Worm (Caenorhabditis elegans) whole organism, L4 larva: ENCODE data around the gene C24A8.5.

Source experiments
- D1046.2 ChIP-seq: fragments of 200-800 bp; sonication (Bioruptor generic); IDR thresholded peaks from 2 replicates; pipeline ENCODE4 v1.3.6; 2022; ENCODE audit warnings: missing genetic modification characterization, missing compliant biosample characterization
- F10B5.3 ChIP-seq: sonication (generic microtip); optimal IDR thresholded peaks from 2 replicates; lab custom pipeline; 2016; ENCODE audit warnings: mild to moderate bottlenecking, missing genetic modification characterization, missing compliant biosample characterization
- T20F7.1 ChIP-seq: fragments of 200-800 bp; sonication (Bioruptor generic); optimal IDR thresholded peaks from 2 replicates; lab custom pipeline; 2018; ENCODE audit warnings: mild to moderate bottlenecking, missing genetic modification characterization, missing compliant biosample characterization
- T26A8.4 ChIP-seq: fragments of 200-800 bp; sonication (Bioruptor generic); IDR thresholded peaks from 2 replicates; pipeline ENCODE4 v1.3.6; 2022; ENCODE audit warnings: missing genetic modification characterization, missing compliant biosample characterization
- ZK337.2 ChIP-seq: fragments of 200-800 bp; sonication (Bioruptor generic); IDR thresholded peaks from 2 replicates; pipeline ENCODE4 v1.3.6; 2022; ENCODE audit warnings: missing genetic modification reagents, missing genetic modification characterization, missing compliant biosample characterization
- ZK546.5 ChIP-seq, 2 experiments: sonication (generic microtip); optimal IDR thresholded peaks; 2 replicates each; lab custom pipeline; 2017; ENCODE audit warnings: missing biosample characterization in 2 of 2, missing genetic modification characterization in 2 of 2
- aly-2 ChIP-seq: sonication (generic microtip); optimal IDR thresholded peaks from 2 replicates; lab custom pipeline; 2018; ENCODE audit warnings: missing biosample characterization, missing genetic modification characterization
- daf-12 ChIP-seq: fragments of 150-350 bp; optimal IDR thresholded peaks from 2 replicates; lab custom pipeline; 2014; ENCODE audit warnings: missing biosample characterization, missing genetic modification reagents, missing genetic modification characterization
- dmd-8 ChIP-seq: fragments of 200-800 bp; sonication (Bioruptor generic); IDR thresholded peaks from 2 replicates; pipeline ENCODE4 v1.3.6; 2022; ENCODE audit warnings: missing genetic modification characterization, missing compliant biosample characterization
- dpl-1 ChIP-seq: fragments of 150-350 bp; optimal IDR thresholded peaks from 2 replicates; lab custom pipeline; 2014; ENCODE audit warnings: missing biosample characterization, missing genetic modification reagents, missing genetic modification characterization
- duxl-1 ChIP-seq: sonication (generic microtip); optimal IDR thresholded peaks from 2 replicates; lab custom pipeline; 2016; ENCODE audit warnings: mild to moderate bottlenecking, missing genetic modification characterization, moderate library complexity, missing compliant biosample characterization; ENCODE audit not compliant: poor library complexity
- egl-27 ChIP-seq: sonication (generic microtip); optimal IDR thresholded peaks from 3 replicates; lab custom pipeline; 2017; ENCODE audit warnings: missing biosample characterization, missing genetic modification reagents, missing genetic modification characterization
- gei-8 ChIP-seq: fragments of 200-800 bp; sonication (Bioruptor generic); optimal IDR thresholded peaks from 2 replicates; lab custom pipeline; 2018; ENCODE audit warnings: mild to moderate bottlenecking, missing genetic modification characterization, missing compliant biosample characterization
- hlh-11 ChIP-seq: fragments of 200-800 bp; sonication (Bioruptor generic); optimal IDR thresholded peaks from 2 replicates; lab custom pipeline; 2018; ENCODE audit warnings: mild to moderate bottlenecking, missing genetic modification characterization, missing compliant biosample characterization
- lin-13 ChIP-seq: fragments of 150-350 bp; optimal IDR thresholded peaks from 2 replicates; lab custom pipeline; 2014; ENCODE audit warnings: missing biosample characterization, missing genetic modification reagents, missing genetic modification characterization
- lin-29 ChIP-seq: fragments of 200-800 bp; sonication (Bioruptor generic); IDR thresholded peaks from 2 replicates; pipeline ENCODE4 v1.3.6; 2022; ENCODE audit warnings: missing genetic modification reagents, missing genetic modification characterization, missing compliant biosample characterization
- lir-3 ChIP-seq: sonication (generic microtip); optimal IDR thresholded peaks from 2 replicates; lab custom pipeline; 2016; ENCODE audit warnings: mild to moderate bottlenecking, missing genetic modification characterization, missing compliant biosample characterization
- madf-5 ChIP-seq, 2 experiments: fragments of 200-800 bp; sonication (Bioruptor generic); IDR thresholded peaks; 2 replicates each; pipeline ENCODE4 v1.3.6; 2022; ENCODE audit warnings: missing compliant biosample characterization in 2 of 2, missing genetic modification characterization in 2 of 2
- madf-9 ChIP-seq: fragments of 200-800 bp; sonication (Bioruptor generic); conservative IDR thresholded peaks from 2 replicates; pipeline ENCODE4 v1.3.6; 2022; ENCODE audit warnings: missing genetic modification reagents, missing genetic modification characterization, missing compliant biosample characterization
- mep-1 ChIP-seq: fragments of 150-350 bp; sonication (generic microtip); optimal IDR thresholded peaks from 3 replicates; lab custom pipeline; 2014; ENCODE audit warnings: missing biosample characterization, missing genetic modification characterization
- nhr-10 ChIP-seq: fragments of 150-350 bp; optimal IDR thresholded peaks from 2 replicates; lab custom pipeline; 2014; ENCODE audit warnings: missing biosample characterization, missing genetic modification characterization
- nhr-11 ChIP-seq: fragments of 150-350 bp; optimal IDR thresholded peaks from 2 replicates; lab custom pipeline; 2014; ENCODE audit warnings: missing biosample characterization, missing genetic modification characterization
- nhr-111 ChIP-seq: fragments of 200-800 bp; sonication (Bioruptor generic); optimal IDR thresholded peaks from 2 replicates; lab custom pipeline; 2018; ENCODE audit warnings: mild to moderate bottlenecking, missing genetic modification characterization, missing compliant biosample characterization
- nhr-237 ChIP-seq: sonication (generic microtip); optimal IDR thresholded peaks from 2 replicates; lab custom pipeline; 2017; ENCODE audit warnings: missing biosample characterization, missing genetic modification characterization
- nhr-41 ChIP-seq: fragments of 200-800 bp; sonication (Bioruptor generic); IDR thresholded peaks from 2 replicates; pipeline ENCODE4 v1.3.6; 2022; ENCODE audit warnings: missing genetic modification reagents, missing genetic modification characterization, missing compliant biosample characterization
- pha-4 ChIP-seq, 2 experiments: fragments of 150-350 bp in 1 of 2; fragments of 200-800 bp in 1 of 2; sonication (Bioruptor generic) in 1 of 2; IDR thresholded peaks in 1 of 2; optimal IDR thresholded peaks in 1 of 2; 2 replicates each; pipeline versions ENCODE4 v1.3.6 to Lab custom; 2014 to 2022; ENCODE audit warnings: missing genetic modification characterization in 2 of 2, missing genetic modification reagents in 2 of 2, missing biosample characterization in 1 of 2, missing compliant biosample characterization in 1 of 2
- php-3 ChIP-seq: fragments of 200-800 bp; sonication (Bioruptor generic); IDR thresholded peaks from 2 replicates; pipeline ENCODE4 v1.3.6; 2022; ENCODE audit warnings: missing genetic modification reagents, missing genetic modification characterization, missing compliant biosample characterization
- pqm-1 ChIP-seq: sonication (generic microtip); optimal IDR thresholded peaks from 2 replicates; lab custom pipeline; 2017; ENCODE audit warnings: missing biosample characterization, missing genetic modification characterization
- spr-3 ChIP-seq: fragments of 200-800 bp; sonication (Bioruptor generic); optimal IDR thresholded peaks from 2 replicates; lab custom pipeline; 2018; ENCODE audit warnings: mild to moderate bottlenecking, missing genetic modification characterization, missing compliant biosample characterization
- tra-1 ChIP-seq: fragments of 200-800 bp; sonication (Bioruptor generic); IDR thresholded peaks from 2 replicates; pipeline ENCODE4 v1.3.6; 2022; ENCODE audit warnings: missing genetic modification reagents, missing genetic modification characterization, missing compliant biosample characterization
- unc-39 ChIP-seq: sonication (generic microtip); optimal IDR thresholded peaks from 2 replicates; lab custom pipeline; 2017; ENCODE audit warnings: missing biosample characterization, missing genetic modification characterization
- vab-7 ChIP-seq: fragments of 200-800 bp; sonication (Bioruptor generic); IDR thresholded peaks from 2 replicates; pipeline ENCODE4 v1.3.6; 2022; ENCODE audit warnings: missing genetic modification reagents, missing genetic modification characterization, missing compliant biosample characterization
- ztf-7 ChIP-seq: fragments of 150-350 bp; optimal IDR thresholded peaks from 2 replicates; lab custom pipeline; 2014; ENCODE audit warnings: missing biosample characterization, missing genetic modification characterization

Gene C24A8.5

DNA sequence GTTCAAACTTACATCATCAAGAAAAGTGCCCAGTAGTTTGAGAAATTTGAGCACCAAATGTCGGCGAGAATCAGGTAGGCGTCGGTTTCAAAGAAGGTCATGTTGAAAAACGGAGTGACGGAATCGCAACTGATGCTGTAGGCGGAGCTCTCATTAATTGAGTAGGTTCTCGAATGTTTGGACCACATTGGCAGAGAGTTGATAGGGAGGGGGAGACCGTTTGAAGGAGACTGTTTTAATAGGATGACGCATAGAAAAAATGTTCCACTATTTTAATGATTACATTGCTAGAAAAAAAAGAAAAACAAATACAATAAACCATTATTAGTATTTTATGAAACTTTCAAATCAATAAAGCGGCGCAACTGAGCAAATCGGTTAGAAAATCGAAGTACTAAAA is 34.5 kb upstream of the C24A8.5 start, which contains the start of gene F14H12.17:
Gene F14H12.17, minus strand, starts transcription at position 101 of the 400 bp plus-strand sequence.
- TF ChIP-seq ZK337.2 (GFP tag; lab: Robert Waterston, UW) (no peak), D1046.2 (GFP tag; lab: Robert Waterston, UW) (no peak), nhr-41 (no peak), madf-5 (GFP tag; IDR thresholded peaks at IDR 0.05; lab: Robert Waterston, UW) (no peak), daf-12 (tag; lab: Kevin White, UChicago) (no peak), nhr-111 (GFP tag; lab: Kevin White, UChicago) (no peak), T26A8.4 (GFP tag; lab: Robert Waterston, UW) (no peak), nhr-237 (no peak), ztf-7 (no peak), lir-3 (no peak), pha-4 (GFP tag; IDR thresholded peaks at IDR 0.05; lab: Robert Waterston, UW) (no peak), pha-4 (tag; optimal IDR thresholded peaks at IDR 0.05; lab: Kevin White, UChicago) (no peak), T20F7.1 (GFP tag; lab: Kevin White, UChicago) (no peak), lin-13 (GFP tag; lab: Kevin White, UChicago) (no peak)

DNA sequence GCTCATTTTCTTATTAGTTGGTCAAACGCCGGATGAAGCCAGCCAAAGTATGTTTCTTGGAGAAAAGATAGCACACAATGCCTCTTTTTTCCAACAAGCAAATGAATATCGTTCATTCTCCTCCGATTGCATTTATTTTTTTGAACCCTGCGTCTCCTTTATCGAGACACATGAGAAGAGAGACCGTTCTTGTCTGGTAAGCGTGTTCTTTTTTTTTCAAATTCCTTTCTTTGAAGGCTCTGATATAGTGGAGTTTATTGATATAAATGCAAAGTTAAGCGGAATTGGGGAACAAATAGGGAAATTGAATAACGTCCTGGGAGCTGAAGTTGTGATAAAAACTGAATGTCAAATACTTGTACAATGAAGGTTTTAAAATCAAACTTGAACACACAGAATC is 33.8 kb upstream of the C24A8.5 start, which contains the start of gene F14H12.7:
Gene F14H12.7, minus strand, starts transcription at position 101 of the 400 bp plus-strand sequence.
- no peak for TF ChIP-seq egl-27
- no peak for TF ChIP-seq nhr-10 (tag; lab: Kevin White, UChicago)
- TF ChIP-seq gei-8 (GFP tag; lab: Kevin White, UChicago), result no peak
- TF ChIP-seq ZK546.5 (tag; optimal IDR thresholded peaks at IDR 0.05; lab: Kevin White, UChicago), result no peak
- TF ChIP-seq madf-5 (GFP tag; IDR thresholded peaks at IDR 0.05; lab: Robert Waterston, UW), result no peak
- no peak for TF ChIP-seq madf-9 (GFP tag; lab: Robert Waterston, UW)
- no peak for TF ChIP-seq dpl-1
- TF ChIP-seq dmd-8 (GFP tag; lab: Robert Waterston, UW), result no peak

DNA sequence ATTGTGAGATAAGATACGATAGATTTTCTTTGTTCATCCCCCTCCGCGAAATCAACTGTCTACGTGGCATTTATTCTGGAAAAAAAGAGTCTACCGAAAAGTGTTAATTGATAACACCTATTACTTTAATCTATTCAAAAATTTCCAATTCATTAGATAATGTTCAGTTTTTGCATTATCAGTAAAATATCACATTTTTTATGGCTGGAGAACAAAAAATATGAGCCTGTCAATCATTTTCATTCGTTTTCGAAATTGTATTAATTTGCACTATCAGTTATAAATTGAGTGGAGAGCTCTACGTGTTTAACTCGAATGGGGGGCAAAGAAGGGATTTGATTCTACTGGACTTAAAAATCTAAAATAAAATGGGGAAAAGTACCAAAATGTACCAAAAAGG is 30.3 kb upstream of the C24A8.5 start:
- TF ChIP-seq tra-1 (peak; percentile 82), pqm-1 (tag; lab: Kevin White, UChicago) (peak; percentile 36), php-3 (GFP tag; lab: Robert Waterston, UW) (peak; percentile 79), aly-2 (no peak)

DNA sequence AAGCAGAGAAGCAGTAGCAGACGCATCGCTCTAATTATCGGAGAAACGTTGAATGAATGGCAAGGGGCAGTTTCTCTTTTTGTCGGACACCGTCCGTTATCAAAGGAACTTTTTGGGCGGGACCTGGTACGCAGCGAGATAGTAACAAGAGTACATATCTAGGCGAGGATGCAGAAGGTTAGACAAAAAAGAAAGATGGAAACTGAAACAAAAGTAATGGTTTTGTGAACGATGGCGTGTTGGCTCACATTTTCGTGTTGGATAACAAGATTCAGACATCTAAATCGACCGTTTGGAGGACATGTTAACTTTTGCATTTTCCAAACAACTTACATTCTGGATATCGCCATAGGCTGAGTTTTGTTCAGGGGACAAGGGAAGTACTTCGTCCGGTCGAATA is 28.8 kb upstream of the C24A8.5 start, which contains the start of gene F14H12.6:
Gene F14H12.6, minus strand, starts transcription at position 101 of the 400 bp plus-strand sequence.
- no peak for TF ChIP-seq duxl-1 (tag; lab: Kevin White, UChicago)
- no peak for TF ChIP-seq dmd-8 (GFP tag; lab: Robert Waterston, UW)

DNA sequence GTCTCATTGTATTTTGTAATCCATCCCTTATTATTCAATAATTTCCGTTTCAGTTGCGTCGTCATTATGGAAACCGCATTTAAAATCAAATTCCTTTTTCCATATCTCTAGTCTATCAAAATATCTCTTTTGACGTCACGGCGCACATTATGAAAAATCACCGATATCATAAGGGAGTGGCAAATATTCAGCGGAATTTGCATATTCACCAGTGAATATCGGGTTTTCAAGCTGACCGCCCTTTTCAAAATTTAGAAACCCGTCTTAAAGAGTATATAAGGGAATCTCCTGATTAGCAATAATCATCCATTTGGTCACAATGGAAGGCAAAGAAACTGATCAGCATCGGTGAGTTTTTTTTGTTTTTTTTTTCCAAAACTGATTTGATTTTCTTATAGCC is 24.6 kb upstream of the C24A8.5 start, which contains the start of gene col-165:
Gene col-165, plus strand, starts transcription at position 301 of the 400 bp plus-strand sequence.
- TF ChIP-seq lin-29, result no peak
- no peak for TF ChIP-seq mep-1 (tag; lab: Kevin White, UChicago)
- TF ChIP-seq spr-3 (GFP tag; lab: Kevin White, UChicago), result no peak
- no peak for TF ChIP-seq ztf-7
- TF ChIP-seq, all 104 proteins: peak for 0

DNA sequence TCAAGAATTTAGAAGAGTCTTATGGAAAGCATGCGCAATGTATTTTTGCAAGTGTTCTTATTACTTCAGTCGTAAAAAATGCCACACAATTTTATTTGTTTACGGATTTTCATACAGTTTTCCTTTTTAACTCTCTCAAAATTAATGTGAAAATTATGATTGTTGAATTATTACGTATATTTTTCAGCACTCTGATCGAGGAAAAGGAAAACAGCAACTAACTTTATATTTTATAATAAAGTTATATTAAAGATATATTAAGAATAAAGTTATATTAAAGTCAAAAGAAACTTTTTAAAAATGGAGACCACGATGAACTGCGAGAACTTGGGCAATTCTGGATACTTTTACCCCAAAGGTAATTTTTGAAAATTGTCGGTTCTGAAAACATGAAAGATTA is 21.5 kb upstream of the C24A8.5 start, which contains the start of gene F14H12.2:
Gene F14H12.2, plus strand, starts transcription at position 301 of the 400 bp plus-strand sequence.
- TF ChIP-seq nhr-11 (tag; lab: Kevin White, UChicago), result no peak
- TF ChIP-seq F10B5.3, result no peak
- no peak for TF ChIP-seq nhr-41
- TF ChIP-seq vab-7 (GFP tag; lab: Robert Waterston, UW), result no peak
- TF ChIP-seq dpl-1, result no peak
- TF ChIP-seq hlh-11 (tag; lab: Kevin White, UChicago), result no peak
- no peak for TF ChIP-seq unc-39 (tag; lab: Kevin White, UChicago)
